Worm (Caenorhabditis elegans) whole organism, L4/young adult: ENCODE measurements around the gene pfd-1.

Experiments
- W03F9.2 ChIP-seq: fragments of 150-350 bp; optimal IDR thresholded peaks from 2 replicates; lab custom pipeline; 2014; ENCODE audit warnings: missing biosample characterization, missing genetic modification characterization
- dao-5 ChIP-seq: sonication (generic microtip); optimal IDR thresholded peaks from 2 replicates; lab custom pipeline; 2016; ENCODE audit warnings: missing genotype, missing genetic modification characterization, moderate library complexity, missing compliant biosample characterization
- him-1 ChIP-seq: sonication (generic microtip); optimal IDR thresholded peaks from 2 replicates; lab custom pipeline; 2016; ENCODE audit warnings: missing genotype, missing genetic modification reagents, missing genetic modification characterization, missing compliant biosample characterization

DNA sequence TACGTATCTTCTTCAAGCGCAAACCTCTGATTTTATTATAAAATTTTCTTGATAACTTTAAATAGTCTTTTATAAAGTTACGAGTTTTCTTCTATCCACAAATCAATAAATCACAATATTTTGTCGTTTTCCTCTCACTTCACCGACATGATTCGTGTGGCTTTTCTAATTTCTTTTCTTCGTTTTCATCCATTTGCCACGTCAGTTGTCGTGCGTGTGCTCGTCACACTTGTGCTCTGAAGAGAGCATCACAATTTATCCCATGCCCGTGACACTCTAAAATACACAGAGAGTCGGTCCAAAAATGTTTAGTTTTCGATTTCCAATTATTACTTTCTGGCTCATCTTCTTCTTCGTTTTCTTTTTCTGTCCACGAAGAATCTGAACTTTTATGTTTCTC is 38.0 kb upstream of the pfd-1 start:
- TF ChIP-seq W03F9.2 (tag; lab: Kevin White, UChicago) (no peak), him-1 (tag; lab: Kevin White, UChicago) (no peak), dao-5 (tag; lab: Kevin White, UChicago) (no peak)
